Fruit fly (Drosophila melanogaster) whole organism, embryonic: ENCODE results near the gene CG45545.
A peak's percentile ranks its signal among the peaks of the same experiment; 100 is the strongest.

Experiments
- BEAF-32 ChIP-seq: fragments of 200-800 bp; sonication (Bioruptor generic); optimal IDR thresholded peaks from 3 replicates; lab custom pipeline; 2017; ENCODE audit warnings: missing biosample characterization, missing genetic modification characterization, mild to moderate bottlenecking, moderate library complexity, missing genetic modification reagents
- BtbVII ChIP-seq: fragments of 200-800 bp; sonication (Bioruptor generic); optimal IDR thresholded peaks from 3 replicates; lab custom pipeline; 2017; ENCODE audit warnings: missing biosample characterization, mild to moderate bottlenecking, missing genetic modification characterization
- Bteb2 ChIP-seq: fragments of 200-800 bp; sonication (Bioruptor generic); optimal IDR thresholded peaks from 2 replicates; lab custom pipeline; 2016; ENCODE audit warnings: missing biosample characterization, missing genetic modification characterization
- CG10959 ChIP-seq: fragments of 200-800 bp; sonication (Bioruptor generic); IDR thresholded peaks from 2 replicates; pipeline ENCODE4 v1.3.6; 2022; ENCODE audit warnings: missing biosample characterization, missing genetic modification characterization
- CG12071 ChIP-seq: fragments of 200-800 bp; sonication (Bioruptor generic); optimal IDR thresholded peaks from 3 replicates; lab custom pipeline; 2018; ENCODE audit warnings: missing biosample characterization, mild to moderate bottlenecking, missing genetic modification characterization
- CG1233 ChIP-seq: fragments of 200-800 bp; sonication (Bioruptor generic); optimal IDR thresholded peaks from 4 replicates; lab custom pipeline; 2018; ENCODE audit warnings: missing biosample characterization, mild to moderate bottlenecking, missing genetic modification characterization
- CG12659 ChIP-seq: fragments of 200-800 bp; sonication (Bioruptor generic); optimal IDR thresholded peaks from 3 replicates; lab custom pipeline; 2017; ENCODE audit warnings: mild to moderate bottlenecking, missing biosample characterization, missing genetic modification reagents, missing genetic modification characterization
- CG12769 ChIP-seq: fragments of 200-800 bp; sonication (Bioruptor generic); optimal IDR thresholded peaks from 2 replicates; lab custom pipeline; 2019; ENCODE audit warnings: missing biosample characterization, mild to moderate bottlenecking, missing genetic modification characterization, moderate library complexity
- CG13123 ChIP-seq: fragments of 200-800 bp; sonication (Bioruptor generic); optimal IDR thresholded peaks from 2 replicates; lab custom pipeline; 2016; ENCODE audit warnings: missing biosample characterization, missing genetic modification characterization
- CG1602 ChIP-seq: fragments of 200-800 bp; sonication (Bioruptor generic); optimal IDR thresholded peaks from 3 replicates; lab custom pipeline; 2016; ENCODE audit warnings: missing biosample characterization, missing genetic modification characterization
- CG1647 ChIP-seq: fragments of 200-800 bp; sonication (Bioruptor generic); optimal IDR thresholded peaks from 3 replicates; lab custom pipeline; 2016; ENCODE audit warnings: missing biosample characterization, missing genetic modification characterization
- CG18619 ChIP-seq: fragments of 200-800 bp; sonication (Bioruptor generic); optimal IDR thresholded peaks from 3 replicates; lab custom pipeline; 2017; ENCODE audit warnings: missing biosample characterization, mild to moderate bottlenecking, missing genetic modification characterization
- CG2199 ChIP-seq: fragments of 200-800 bp; sonication (Bioruptor generic); IDR thresholded peaks from 3 replicates; pipeline ENCODE4 v1.3.6; 2022; ENCODE audit warnings: missing biosample characterization, missing genetic modification characterization
- CG30020 ChIP-seq: fragments of 200-800 bp; optimal IDR thresholded peaks from 2 replicates; lab custom pipeline; 2019; ENCODE audit warnings: missing biosample characterization, mild to moderate bottlenecking, missing genetic modification characterization, moderate library complexity
- CG3847 ChIP-seq: fragments of 200-800 bp; sonication (Bioruptor generic); IDR thresholded peaks from 2 replicates; pipeline ENCODE4 v1.3.6; 2022; ENCODE audit warnings: missing biosample characterization, missing genetic modification characterization
- CG3995 ChIP-seq: fragments of 200-800 bp; sonication (Bioruptor generic); optimal IDR thresholded peaks from 3 replicates; lab custom pipeline; 2016; ENCODE audit warnings: missing biosample characterization, missing genetic modification characterization
- CG42726 ChIP-seq: fragments of 200-800 bp; sonication (Bioruptor generic); IDR thresholded peaks from 2 replicates; pipeline ENCODE4 v1.3.6; 2022; ENCODE audit warnings: missing biosample characterization, missing genetic modification characterization; ENCODE audit not compliant: partially characterized antibody
- CG6791 ChIP-seq: fragments of 200-800 bp; sonication (Bioruptor generic); IDR thresholded peaks from 3 replicates; pipeline ENCODE4 v1.3.6; 2022; ENCODE audit warnings: missing biosample characterization, missing genetic modification characterization; ENCODE audit not compliant: partially characterized antibody
- CG6813 ChIP-seq: fragments of 200-800 bp; sonication (Bioruptor generic); optimal IDR thresholded peaks from 2 replicates; lab custom pipeline; 2017; ENCODE audit warnings: missing biosample characterization, missing genetic modification characterization, mild to moderate bottlenecking, moderate library complexity, missing genetic modification reagents
- CG7745 ChIP-seq: fragments of 200-800 bp; sonication (Bioruptor generic); optimal IDR thresholded peaks from 2 replicates; lab custom pipeline; 2018; ENCODE audit warnings: missing biosample characterization, mild to moderate bottlenecking, missing genetic modification characterization, moderate library complexity
- CG7786 ChIP-seq: fragments of 200-800 bp; sonication (Bioruptor generic); optimal IDR thresholded peaks from 2 replicates; lab custom pipeline; 2016; ENCODE audit warnings: missing biosample characterization, missing genetic modification characterization
- CG8388 ChIP-seq: fragments of 200-800 bp; sonication (Bioruptor generic); optimal IDR thresholded peaks from 2 replicates; lab custom pipeline; 2019; ENCODE audit warnings: missing biosample characterization, mild to moderate bottlenecking, missing genetic modification characterization, moderate library complexity
- CG9215 ChIP-seq: fragments of 200-800 bp; sonication (Bioruptor generic); IDR thresholded peaks from 2 replicates; pipeline ENCODE4 v1.3.6; 2022; ENCODE audit warnings: missing biosample characterization, missing genetic modification characterization
- CG9817 ChIP-seq: fragments of 200-800 bp; sonication (Bioruptor generic); optimal IDR thresholded peaks from 2 replicates; lab custom pipeline; 2018; ENCODE audit warnings: missing biosample characterization, mild to moderate bottlenecking, missing genetic modification characterization, moderate library complexity
- D19A ChIP-seq: fragments of 200-800 bp; optimal IDR thresholded peaks from 3 replicates; lab custom pipeline; 2019; ENCODE audit warnings: missing biosample characterization, mild to moderate bottlenecking, missing genetic modification characterization, moderate library complexity
- Dfd ChIP-seq, 2 experiments: fragments of >200 bp; optimal IDR thresholded peaks; 2 replicates each; lab custom pipeline; 2017; ENCODE audit warnings: missing biosample characterization in 2 of 2, missing genetic modification characterization in 2 of 2
- Ets65A ChIP-seq: fragments of 200-800 bp; sonication (Bioruptor generic); peaks from one replicate; lab custom pipeline; 2016; ENCODE audit warnings: missing biosample characterization, missing genetic modification characterization
- Max ChIP-seq: fragments of 200-800 bp; sonication (Bioruptor generic); optimal IDR thresholded peaks from 2 replicates; lab custom pipeline; 2016; ENCODE audit warnings: missing biosample characterization, mild to moderate bottlenecking, missing genetic modification characterization
- Sry-δ ChIP-seq: fragments of 200-800 bp; sonication (Bioruptor generic); optimal IDR thresholded peaks from 2 replicates; lab custom pipeline; 2016; ENCODE audit warnings: missing biosample characterization, missing genetic modification characterization
- Taf1 ChIP-seq: fragments of 200-800 bp; sonication (Bioruptor generic); IDR thresholded peaks from 2 replicates; pipeline ENCODE4 v1.3.6; 2022; ENCODE audit warnings: missing biosample characterization, missing genetic modification characterization
- Xbp1 ChIP-seq: fragments of 200-800 bp; sonication (Bioruptor generic); optimal IDR thresholded peaks from 3 replicates; lab custom pipeline; 2016; ENCODE audit warnings: missing biosample characterization, mild to moderate bottlenecking, missing genetic modification characterization
- aop ChIP-seq: fragments of 200-800 bp; sonication (Bioruptor generic); IDR thresholded peaks from 2 replicates; pipeline ENCODE4 v1.3.6; 2022; ENCODE audit warnings: missing biosample characterization, missing genetic modification characterization
- bab2 ChIP-seq: fragments of 200-800 bp; sonication (Bioruptor generic); optimal IDR thresholded peaks from 2 replicates; lab custom pipeline; 2016; ENCODE audit warnings: missing biosample characterization, missing genetic modification characterization
- croc ChIP-seq: fragments of 200-800 bp; sonication (Bioruptor generic); conservative IDR thresholded peaks from 3 replicates; pipeline ENCODE4 v1.3.6; 2022; ENCODE audit warnings: missing biosample characterization, missing genetic modification characterization
- crp ChIP-seq, 2 experiments: fragments of 200-800 bp; sonication (Bioruptor generic); optimal IDR thresholded peaks; 2 replicates in 1 of 2; 3 replicates in 1 of 2; lab custom pipeline; 2017; ENCODE audit warnings: missing biosample characterization in 2 of 2, missing genetic modification characterization in 2 of 2, mild to moderate bottlenecking in 1 of 2, moderate library complexity in 1 of 2
- dan ChIP-seq: fragments of 200-800 bp; sonication (Bioruptor generic); IDR thresholded peaks from 2 replicates; pipeline ENCODE4 v1.3.6; 2022; ENCODE audit warnings: missing biosample characterization, missing genetic modification characterization
- danr ChIP-seq: fragments of 200-800 bp; sonication (Bioruptor generic); IDR thresholded peaks from 2 replicates; pipeline ENCODE4 v1.3.6; 2022; ENCODE audit warnings: missing biosample characterization, missing genetic modification characterization
- dm ChIP-seq: fragments of 200-800 bp; sonication (Bioruptor generic); optimal IDR thresholded peaks from 3 replicates; lab custom pipeline; 2016; ENCODE audit warnings: missing biosample characterization, missing genetic modification characterization
- gce ChIP-seq: fragments of 200-800 bp; sonication (Bioruptor generic); IDR thresholded peaks from 3 replicates; pipeline ENCODE4 v1.3.6; 2022; ENCODE audit warnings: missing biosample characterization, missing genetic modification characterization
- inv ChIP-seq: fragments of 200-800 bp; sonication (Bioruptor generic); IDR thresholded peaks from 2 replicates; pipeline ENCODE4 v1.3.6; 2022; ENCODE audit warnings: missing biosample characterization, missing genetic modification characterization; ENCODE audit not compliant: partially characterized antibody
- klu ChIP-seq: fragments of 200-800 bp; sonication (Bioruptor generic); IDR thresholded peaks from 2 replicates; pipeline ENCODE4 v1.3.6; 2022; ENCODE audit warnings: missing biosample characterization, missing genetic modification characterization
- lmd ChIP-seq: fragments of 200-800 bp; sonication (Bioruptor generic); IDR thresholded peaks from 2 replicates; pipeline ENCODE4 v1.3.6; 2022; ENCODE audit warnings: missing biosample characterization, missing genetic modification characterization
- mam ChIP-seq: fragments of 200-800 bp; sonication (Bioruptor generic); optimal IDR thresholded peaks from 3 replicates; lab custom pipeline; 2016; ENCODE audit warnings: missing biosample characterization, missing genetic modification characterization
- nerfin-1 ChIP-seq: fragments of 200-800 bp; sonication (Bioruptor generic); optimal IDR thresholded peaks from 3 replicates; lab custom pipeline; 2019; ENCODE audit warnings: missing biosample characterization, mild to moderate bottlenecking, missing genetic modification characterization, moderate library complexity
- nom ChIP-seq: fragments of 200-800 bp; sonication (Bioruptor generic); optimal IDR thresholded peaks from 2 replicates; lab custom pipeline; 2017; ENCODE audit warnings: missing biosample characterization, missing genetic modification characterization, mild to moderate bottlenecking, moderate library complexity, missing genetic modification reagents
- p53 ChIP-seq: fragments of 200-800 bp; sonication (Bioruptor generic); optimal IDR thresholded peaks from 2 replicates; lab custom pipeline; 2016; ENCODE audit warnings: missing biosample characterization, missing genetic modification characterization
- prd ChIP-seq, 3 experiments: fragments of >200 bp in 2 of 3; fragments of 200-800 bp in 1 of 3; sonication (Bioruptor generic) in 1 of 3; optimal IDR thresholded peaks in 2 of 3; IDR thresholded peaks in 1 of 3; 2 replicates in 2 of 3; 3 replicates in 1 of 3; pipeline versions ENCODE4 v1.3.6 to Lab custom; 2017 to 2022; ENCODE audit warnings: missing biosample characterization in 1 of 3, missing genetic modification characterization in 1 of 3
- rib ChIP-seq: fragments of 200-800 bp; sonication (Bioruptor generic); IDR thresholded peaks from 2 replicates; pipeline ENCODE4 v1.3.6; 2022; ENCODE audit warnings: missing biosample characterization, missing genetic modification characterization
- trem ChIP-seq: fragments of 200-800 bp; optimal IDR thresholded peaks from 3 replicates; lab custom pipeline; 2019; ENCODE audit warnings: missing biosample characterization, mild to moderate bottlenecking, missing genetic modification characterization, moderate library complexity

The CG45545 gene

DNA sequence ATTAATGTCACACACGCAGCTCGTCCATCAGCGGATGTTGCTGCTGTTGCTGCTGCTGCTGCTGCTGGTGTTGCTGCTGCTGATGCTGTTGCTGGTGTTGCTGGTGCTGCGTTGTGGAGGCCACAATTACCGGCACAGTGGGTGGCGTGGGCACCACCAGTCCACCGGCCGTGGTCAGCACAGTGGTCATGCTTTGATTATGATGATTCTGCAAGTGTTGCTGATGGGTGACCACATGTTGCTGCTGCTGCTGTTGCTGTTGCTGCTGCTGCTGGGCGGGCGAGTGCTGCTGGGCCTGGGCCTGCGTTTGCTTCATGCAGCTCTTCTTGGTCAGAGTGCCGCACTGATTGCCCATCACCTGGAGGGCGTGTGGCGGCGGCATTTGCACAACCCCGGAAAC, 20.4 kb downstream of the CG45545 start:
- TF ChIP-seq klu (GFP tag; lab: Robert Waterston, UW) (0 out of 2 replicates have a peak, but pooled peaks have one; percentile 9), CG9215 (GFP tag; lab: Robert Waterston, UW) (no peak), Ets65A (GFP tag; lab: Kevin White, UChicago) (peak; percentile 36), nom (GFP tag; lab: Kevin White, UChicago) (no peak), Dfd (GFP tag; optimal IDR thresholded peaks at IDR 0.05; lab: Kevin White, UChicago) (peak in 1 of 2 experiments; percentile 4), Sry-δ (GFP tag; lab: Kevin White, UChicago) (no peak), CG3995 (GFP tag; lab: Kevin White, UChicago) (no peak)

DNA sequence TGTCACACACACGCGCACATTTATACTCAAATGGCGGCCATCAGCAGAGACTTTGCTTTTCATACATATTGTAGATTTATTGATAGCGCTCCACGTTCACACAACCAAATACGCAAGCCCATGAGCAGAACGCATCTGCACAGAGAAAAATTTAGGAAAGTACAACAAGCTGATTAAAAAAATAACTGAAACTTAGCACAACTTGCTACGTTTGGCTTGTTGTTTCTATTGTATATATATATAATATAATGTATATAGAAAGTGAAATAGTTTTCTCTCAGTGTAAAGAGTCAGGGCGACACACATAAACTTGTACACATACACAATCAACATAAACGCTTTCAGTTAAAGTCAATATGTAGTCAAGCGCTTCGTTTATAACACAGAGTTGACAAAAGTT, 39.4 kb downstream of the CG45545 start:
- TF ChIP-seq lmd (GFP tag; lab: Robert Waterston, UW): 0 out of 2 replicates have a peak, but pooled peaks have one; percentile 21
- no peak for TF ChIP-seq Bteb2 (GFP tag; lab: Kevin White, UChicago)
- no peak for TF ChIP-seq CG42726 (GFP tag; lab: Robert Waterston, UW)
- TF ChIP-seq CG1602: no peak
- TF ChIP-seq CG6813 (GFP tag; lab: Kevin White, UChicago): no peak
- peak; percentile 30 for TF ChIP-seq Xbp1 (GFP tag; lab: Kevin White, UChicago)
- TF ChIP-seq CG18619 (GFP tag; lab: Kevin White, UChicago): no peak
- no peak for TF ChIP-seq CG6791 (GFP tag; lab: Robert Waterston, UW)
- TF ChIP-seq BEAF-32 (GFP tag; lab: Kevin White, UChicago): no peak
- TF ChIP-seq CG1647: no peak
- TF ChIP-seq CG30020 (tag; lab: Kevin White, UChicago): no peak
- TF ChIP-seq CG7745: no peak
- TF ChIP-seq D19A (tag; lab: Kevin White, UChicago): no peak
- no peak for TF ChIP-seq inv (GFP tag; lab: Robert Waterston, UW)
- TF ChIP-seq Max: no peak
- no peak for TF ChIP-seq crp (GFP tag; optimal IDR thresholded peaks at IDR 0.05; lab: Kevin White, UChicago)
- TF ChIP-seq gce (GFP tag; lab: Robert Waterston, UW): no peak
- TF ChIP-seq bab2: no peak
- no peak for TF ChIP-seq dm (GFP tag; lab: Kevin White, UChicago)
- TF ChIP-seq prd (optimal IDR thresholded peaks at IDR 0.05; lab: Kevin White, UChicago): no peak
- peak; percentile 49; the same call in 1 of the 3 replicates for TF ChIP-seq prd (GFP tag; IDR thresholded peaks at IDR 0.05; lab: Robert Waterston, UW)
- no peak for TF ChIP-seq CG2199 (GFP tag; lab: Robert Waterston, UW)
- peak; percentile 12; the same call in 1 of the 2 replicates for TF ChIP-seq Taf1 (GFP tag; lab: Robert Waterston, UW)
- no peak for TF ChIP-seq nerfin-1 (tag; lab: Kevin White, UChicago)
- no peak for TF ChIP-seq CG13123 (GFP tag; lab: Kevin White, UChicago)
- 0 out of 2 replicates have a peak, but pooled peaks have one; percentile 45 for TF ChIP-seq CG3847 (GFP tag; lab: Robert Waterston, UW)
- TF ChIP-seq CG8388: no peak
- TF ChIP-seq p53: no peak
- TF ChIP-seq dan (GFP tag; lab: Robert Waterston, UW): no peak
- TF ChIP-seq CG7786 (GFP tag; lab: Kevin White, UChicago): no peak
- TF ChIP-seq croc: no peak
- TF ChIP-seq CG12071 (GFP tag; lab: Kevin White, UChicago): no peak
- no peak for TF ChIP-seq danr (GFP tag; lab: Robert Waterston, UW)
- TF ChIP-seq CG10959 (GFP tag; lab: Robert Waterston, UW): no peak
- TF ChIP-seq mam (GFP tag; lab: Kevin White, UChicago): no peak
- peak; percentile 0 for TF ChIP-seq CG12769
- TF ChIP-seq rib (GFP tag; lab: Robert Waterston, UW): no peak
- TF ChIP-seq aop (GFP tag; lab: Robert Waterston, UW): no peak
- peak; percentile 45 for TF ChIP-seq CG9817 (tag; lab: Kevin White, UChicago)
- peak; percentile 8 for TF ChIP-seq CG1233
- TF ChIP-seq trem (tag; lab: Kevin White, UChicago): no peak
- TF ChIP-seq CG12659 (GFP tag; lab: Kevin White, UChicago): peak; percentile 20
- TF ChIP-seq BtbVII (GFP tag; lab: Kevin White, UChicago): peak; percentile 14
